Fruit fly (Drosophila melanogaster) whole organism, embryonic: ENCODE data around the gene CG4596.

Experiments used
- Atf-2 ChIP-seq: fragments of 200-800 bp; sonication (Bioruptor generic); optimal IDR thresholded peaks from 2 replicates; lab custom pipeline; 2016; ENCODE audit warnings: missing biosample characterization, missing genetic modification characterization
- Bteb2 ChIP-seq: fragments of 200-800 bp; sonication (Bioruptor generic); optimal IDR thresholded peaks from 2 replicates; lab custom pipeline; 2016; ENCODE audit warnings: missing biosample characterization, missing genetic modification characterization
- C15 ChIP-seq: fragments of 200-800 bp; sonication (Bioruptor generic); IDR thresholded peaks from 3 replicates; pipeline ENCODE4 v1.3.6; 2022; ENCODE audit warnings: missing biosample characterization, missing genetic modification characterization
- CG10267 ChIP-seq: fragments of 200-800 bp; sonication (Bioruptor generic); optimal IDR thresholded peaks from 2 replicates; lab custom pipeline; 2018; ENCODE audit warnings: missing biosample characterization, mild to moderate bottlenecking, missing genetic modification characterization, moderate library complexity
- CG10274 ChIP-seq: fragments of 200-800 bp; sonication (Bioruptor generic); optimal IDR thresholded peaks from 3 replicates; lab custom pipeline; 2017; ENCODE audit warnings: missing biosample characterization, mild to moderate bottlenecking, missing genetic modification characterization
- CG10543 ChIP-seq: fragments of 200-800 bp; sonication (Bioruptor generic); optimal IDR thresholded peaks from 3 replicates; lab custom pipeline; 2017; ENCODE audit warnings: missing biosample characterization, mild to moderate bottlenecking, missing genetic modification characterization, moderate library complexity
- CG14014 ChIP-seq: fragments of 200-800 bp; sonication (Bioruptor generic); IDR thresholded peaks from 2 replicates; pipeline ENCODE4 v1.3.6; 2022; ENCODE audit warnings: missing biosample characterization, missing genetic modification characterization
- CG15514 ChIP-seq: fragments of 200-800 bp; sonication (Bioruptor generic); optimal IDR thresholded peaks from 3 replicates; lab custom pipeline; 2017; ENCODE audit warnings: missing biosample characterization, missing genetic modification characterization, mild to moderate bottlenecking, moderate library complexity, missing genetic modification reagents
- CG16779 ChIP-seq: fragments of 200-800 bp; sonication (Bioruptor generic); IDR thresholded peaks from 2 replicates; pipeline ENCODE4 v1.3.6; 2022; ENCODE audit warnings: missing biosample characterization, missing genetic modification characterization
- CG1832 ChIP-seq: fragments of 200-800 bp; sonication (Bioruptor generic); optimal IDR thresholded peaks from 2 replicates; lab custom pipeline; 2017; ENCODE audit warnings: missing biosample characterization, mild to moderate bottlenecking, missing genetic modification characterization, inconsistent platforms
- CG2889 ChIP-seq: fragments of 200-800 bp; sonication (Bioruptor generic); IDR thresholded peaks from 3 replicates; pipeline ENCODE4 v1.3.6; 2022; ENCODE audit warnings: missing biosample characterization, missing genetic modification characterization
- CG34422 ChIP-seq: fragments of 200-800 bp; sonication (Bioruptor generic); IDR thresholded peaks from 3 replicates; pipeline ENCODE4 v1.3.6; 2022; ENCODE audit warnings: missing biosample characterization, missing genetic modification characterization
- CG43689 ChIP-seq: fragments of 200-800 bp; sonication (Bioruptor generic); IDR thresholded peaks from 2 replicates; pipeline ENCODE4 v1.3.6; 2022; ENCODE audit warnings: missing biosample characterization, missing genetic modification characterization
- CG4424 ChIP-seq: fragments of 200-800 bp; sonication (Bioruptor generic); optimal IDR thresholded peaks from 3 replicates; lab custom pipeline; 2016; ENCODE audit warnings: missing biosample characterization, missing genetic modification characterization
- CG7839 ChIP-seq: fragments of 200-800 bp; sonication (Bioruptor generic); optimal IDR thresholded peaks from 3 replicates; lab custom pipeline; 2018; ENCODE audit warnings: missing biosample characterization, mild to moderate bottlenecking, missing genetic modification characterization, moderate library complexity
- CG9437 ChIP-seq: fragments of 200-800 bp; sonication (Bioruptor generic); optimal IDR thresholded peaks from 2 replicates; lab custom pipeline; 2018; ENCODE audit warnings: missing biosample characterization, mild to moderate bottlenecking, missing genetic modification characterization
- CG9609 ChIP-seq: fragments of 200-800 bp; sonication (Bioruptor generic); optimal IDR thresholded peaks from 3 replicates; lab custom pipeline; 2016; ENCODE audit warnings: missing biosample characterization, missing genetic modification characterization
- CG9797 ChIP-seq: fragments of 200-800 bp; sonication (Bioruptor generic); optimal IDR thresholded peaks from 3 replicates; lab custom pipeline; 2018; ENCODE audit warnings: missing biosample characterization, mild to moderate bottlenecking, missing genetic modification characterization
- CG9932 ChIP-seq: fragments of 200-800 bp; sonication (Bioruptor generic); IDR thresholded peaks from 2 replicates; pipeline ENCODE4 v1.3.6; 2022; ENCODE audit warnings: missing biosample characterization, missing genetic modification characterization
- Drgx ChIP-seq: fragments of 200-800 bp; sonication (Bioruptor generic); IDR thresholded peaks from 2 replicates; pipeline ENCODE4 v1.3.6; 2022; ENCODE audit warnings: missing biosample characterization, missing genetic modification characterization
- E2f2 ChIP-seq: fragments of 200-800 bp; sonication (Bioruptor generic); IDR thresholded peaks from 2 replicates; pipeline ENCODE4 v1.3.6; 2022; ENCODE audit warnings: missing biosample characterization, missing genetic modification characterization
- Elba2 ChIP-seq: fragments of 200-800 bp; sonication (Bioruptor generic); optimal IDR thresholded peaks from 3 replicates; lab custom pipeline; 2016; ENCODE audit warnings: missing biosample characterization, missing genetic modification characterization
- HHEX ChIP-seq: fragments of 200-800 bp; sonication (Bioruptor generic); optimal IDR thresholded peaks from 3 replicates; lab custom pipeline; 2017; ENCODE audit warnings: missing biosample characterization, mild to moderate bottlenecking, missing genetic modification characterization, missing genetic modification reagents
- Hmr ChIP-seq: fragments of 200-800 bp; sonication (Bioruptor generic); optimal IDR thresholded peaks from 3 replicates; lab custom pipeline; 2017; ENCODE audit warnings: mild to moderate bottlenecking, missing biosample characterization, missing genetic modification reagents, missing genetic modification characterization
- Hr3 ChIP-seq: fragments of 200-800 bp; sonication (Bioruptor generic); optimal IDR thresholded peaks from 3 replicates; lab custom pipeline; 2016; ENCODE audit warnings: missing biosample characterization, missing genetic modification characterization
- Hr39 ChIP-seq: fragments of >200 bp; optimal IDR thresholded peaks from 2 replicates; lab custom pipeline; 2017
- Hr78 ChIP-seq, 2 experiments: fragments of 200-800 bp in 1 of 2; fragments of >200 bp in 1 of 2; sonication (Bioruptor generic) in 1 of 2; optimal IDR thresholded peaks; 2 replicates each; lab custom pipeline; 2017 to 2019; ENCODE audit warnings: missing biosample characterization in 2 of 2, missing genetic modification characterization in 2 of 2, mild to moderate bottlenecking in 1 of 2, moderate library complexity in 1 of 2
- Jarid2 ChIP-seq: fragments of 200-800 bp; sonication (Bioruptor generic); optimal IDR thresholded peaks from 3 replicates; lab custom pipeline; 2017; ENCODE audit warnings: mild to moderate bottlenecking, missing biosample characterization, missing genetic modification reagents, missing genetic modification characterization
- Lim3 ChIP-seq: fragments of 200-800 bp; sonication (Bioruptor generic); IDR thresholded peaks from 2 replicates; pipeline ENCODE4 v1.3.6; 2022; ENCODE audit warnings: missing biosample characterization, missing genetic modification characterization
- Mes4 ChIP-seq: fragments of 200-800 bp; sonication (Bioruptor generic); optimal IDR thresholded peaks from 2 replicates; lab custom pipeline; 2016; ENCODE audit warnings: missing biosample characterization, missing genetic modification characterization
- Pdp1 ChIP-seq, 2 experiments: fragments of 200-800 bp; sonication (Bioruptor generic); optimal IDR thresholded peaks; 3 replicates each; lab custom pipeline; 2016; ENCODE audit warnings: missing biosample characterization in 2 of 2, missing genetic modification characterization in 2 of 2, mild to moderate bottlenecking in 1 of 2, moderate library complexity in 1 of 2
- Ptx1 ChIP-seq: fragments of 200-800 bp; sonication (Bioruptor generic); IDR thresholded peaks from 2 replicates; pipeline ENCODE4 v1.3.6; 2022; ENCODE audit warnings: missing biosample characterization, missing genetic modification characterization
- Scr ChIP-seq: fragments of 200-800 bp; sonication (Bioruptor generic); IDR thresholded peaks from 2 replicates; pipeline ENCODE4 v1.3.6; 2022; ENCODE audit warnings: missing biosample characterization, missing genetic modification characterization; ENCODE audit not compliant: partially characterized antibody
- Sin3A ChIP-seq: fragments of >200 bp; optimal IDR thresholded peaks from 2 replicates; lab custom pipeline; 2018
- Vsx1 ChIP-seq: fragments of 200-800 bp; sonication (Bioruptor generic); optimal IDR thresholded peaks from 2 replicates; lab custom pipeline; 2017; ENCODE audit warnings: missing biosample characterization, mild to moderate bottlenecking, missing genetic modification characterization, missing genetic modification reagents
- Xbp1 ChIP-seq: fragments of 200-800 bp; sonication (Bioruptor generic); optimal IDR thresholded peaks from 3 replicates; lab custom pipeline; 2016; ENCODE audit warnings: missing biosample characterization, mild to moderate bottlenecking, missing genetic modification characterization
- YL-1 ChIP-seq: fragments of 200-800 bp; sonication (Bioruptor generic); optimal IDR thresholded peaks from 3 replicates; lab custom pipeline; 2017; ENCODE audit warnings: missing biosample characterization, mild to moderate bottlenecking, missing genetic modification characterization
- ara ChIP-seq: fragments of 200-800 bp; sonication (Bioruptor generic); IDR thresholded peaks from 2 replicates; pipeline ENCODE4 v1.3.6; 2022; ENCODE audit warnings: missing biosample characterization, missing genetic modification characterization
- bbx ChIP-seq: fragments of 200-800 bp; sonication (Bioruptor generic); IDR thresholded peaks from 2 replicates; pipeline ENCODE4 v1.3.6; 2022; ENCODE audit warnings: missing biosample characterization, missing genetic modification characterization; ENCODE audit not compliant: partially characterized antibody
- bsh ChIP-seq, 2 experiments: fragments of 200-800 bp; sonication (Bioruptor generic); optimal IDR thresholded peaks; 2 replicates each; lab custom pipeline; 2017 to 2018; ENCODE audit warnings: mild to moderate bottlenecking in 2 of 2, missing biosample characterization in 2 of 2, missing genetic modification characterization in 2 of 2, moderate library complexity in 1 of 2
- ci ChIP-seq: fragments of 200-800 bp; sonication (Bioruptor generic); IDR thresholded peaks from 3 replicates; pipeline ENCODE4 v1.3.6; 2022; ENCODE audit warnings: missing biosample characterization, missing genetic modification characterization
- ewg ChIP-seq: fragments of 200-800 bp; sonication (Bioruptor generic); optimal IDR thresholded peaks from 3 replicates; lab custom pipeline; 2017; ENCODE audit warnings: mild to moderate bottlenecking, missing biosample characterization, missing genetic modification reagents, missing genetic modification characterization
- grau ChIP-seq: fragments of 200-800 bp; optimal IDR thresholded peaks from 3 replicates; lab custom pipeline; 2019; ENCODE audit warnings: missing biosample characterization, mild to moderate bottlenecking, missing genetic modification characterization, moderate library complexity
- ham ChIP-seq: fragments of 200-800 bp; sonication (Bioruptor generic); IDR thresholded peaks from 2 replicates; pipeline ENCODE4 v1.3.6; 2022; ENCODE audit warnings: missing biosample characterization, missing genetic modification characterization
- kay ChIP-seq: fragments of 200-800 bp; sonication (Bioruptor generic); optimal IDR thresholded peaks from 2 replicates; lab custom pipeline; 2016; ENCODE audit warnings: missing biosample characterization, missing genetic modification characterization
- nau ChIP-seq: fragments of 200-800 bp; sonication (Bioruptor generic); optimal IDR thresholded peaks from 3 replicates; lab custom pipeline; 2017; ENCODE audit warnings: missing biosample characterization, mild to moderate bottlenecking, missing genetic modification characterization, missing genetic modification reagents
- psq ChIP-seq: fragments of 200-800 bp; sonication (Bioruptor generic); optimal IDR thresholded peaks from 2 replicates; lab custom pipeline; 2017; ENCODE audit warnings: missing biosample characterization, missing genetic modification characterization
- ro ChIP-seq: fragments of 200-800 bp; sonication (Bioruptor generic); IDR thresholded peaks from 2 replicates; pipeline ENCODE4 v1.3.6; 2022; ENCODE audit warnings: missing biosample characterization, missing genetic modification characterization
- ssp ChIP-seq: fragments of 200-800 bp; sonication (Bioruptor generic); IDR thresholded peaks from 2 replicates; pipeline ENCODE4 v1.3.6; 2022; ENCODE audit warnings: missing biosample characterization, missing genetic modification characterization
- unpg ChIP-seq: fragments of 200-800 bp; sonication (Bioruptor generic); optimal IDR thresholded peaks from 3 replicates; lab custom pipeline; 2018; ENCODE audit warnings: missing biosample characterization, mild to moderate bottlenecking, missing genetic modification characterization, moderate library complexity

The CG4596 gene

dm6 chr3R:10849515-10849973 is 23.3 kb upstream of the CG4596 start, which contains the start of gene CG42394 (continued):
- TF ChIP-seq YL-1 (GFP tag; lab: Kevin White, UChicago) (peak; percentile 80), CG16779 (GFP tag; lab: Robert Waterston, UW) (peak; percentile 83), ewg (GFP tag; lab: Kevin White, UChicago) (peak; percentile 84), bsh (GFP tag; optimal IDR thresholded peaks at IDR 0.05; lab: Kevin White, UChicago) (peak; percentile 93 to 95), CG43689 (GFP tag; lab: Robert Waterston, UW) (peak; percentile 39; the same call in 1 of the 2 replicates), C15 (peak; percentile 83), CG4424 (GFP tag; lab: Kevin White, UChicago) (peak; percentile 96), Mes4 (GFP tag; lab: Kevin White, UChicago) (peak; percentile 61), CG10267 (tag; lab: Kevin White, UChicago) (peak; percentile 94), Hr78 (GFP tag; optimal IDR thresholded peaks at IDR 0.05; lab: Kevin White, UChicago) (peak in 1 of 2 experiments; percentile 85), Pdp1 (GFP tag; optimal IDR thresholded peaks at IDR 0.05; lab: Kevin White, UChicago) (peak; percentile 63 to 86), HHEX (GFP tag; lab: Kevin White, UChicago) (peak; percentile 94), Hmr (peak; percentile 96), CG15514 (peak; percentile 89), psq (GFP tag; lab: Kevin White, UChicago) (peak; percentile 72), Xbp1 (peak; percentile 91), Bteb2 (GFP tag; lab: Kevin White, UChicago) (peak; percentile 81), CG2889 (peak; percentile 88), ara (GFP tag; lab: Robert Waterston, UW) (peak; percentile 95), Atf-2 (GFP tag; lab: Kevin White, UChicago) (peak; percentile 58), Lim3 (GFP tag; lab: Robert Waterston, UW) (peak; percentile 10; the same call in 1 of the 2 replicates), unpg (GFP tag; lab: Kevin White, UChicago) (peak; percentile 95), CG9609 (GFP tag; lab: Kevin White, UChicago) (peak; percentile 41), ro (GFP tag; lab: Robert Waterston, UW) (peak; percentile 74), ham (GFP tag; lab: Robert Waterston, UW) (no peak), Scr (GFP tag; lab: Robert Waterston, UW) (peak; percentile 44; the same call in 1 of the 2 replicates), CG10543 (GFP tag; lab: Kevin White, UChicago) (peak; percentile 85), bbx (GFP tag; lab: Robert Waterston, UW) (0 out of 2 replicates have a peak, but pooled peaks have one; percentile 37), CG10274 (GFP tag; lab: Kevin White, UChicago) (peak; percentile 78), E2f2 (GFP tag; lab: Robert Waterston, UW) (peak; percentile 79), ssp (peak; percentile 78), CG34422 (peak; percentile 93), Hr3 (GFP tag; lab: Kevin White, UChicago) (peak; percentile 87), Sin3A (no peak), Elba2 (GFP tag; lab: Kevin White, UChicago) (peak; percentile 46), Hr39 (lab: Kevin White, UChicago) (no peak), ci (GFP tag; lab: Robert Waterston, UW) (peak; percentile 96), CG1832 (GFP tag; lab: Kevin White, UChicago) (no peak), kay (GFP tag; lab: Kevin White, UChicago) (peak; percentile 85), Vsx1 (peak; percentile 94), CG7839 (tag; lab: Kevin White, UChicago) (peak; percentile 98), CG9437 (peak; percentile 90), Ptx1 (GFP tag; lab: Robert Waterston, UW) (peak; percentile 94), nau (GFP tag; lab: Kevin White, UChicago) (no peak), CG14014 (GFP tag; lab: Robert Waterston, UW) (peak; percentile 95), Drgx (peak; percentile 95), CG9797 (GFP tag; lab: Kevin White, UChicago) (peak; percentile 25), Jarid2 (GFP tag; lab: Kevin White, UChicago) (peak; percentile 83), grau (tag; lab: Kevin White, UChicago) (peak; percentile 95), CG9932 (GFP tag; lab: Robert Waterston, UW) (peak; percentile 88)
